Fruit fly (Drosophila melanogaster): ENCODE data around the gene Ada2b.

Gene Ada2b

dm6 chr3R:8212594-8212993 lies 27.7 kb downstream of the Ada2b start (continued):
- TF ChIP-seq Bdp1 (GFP tag; optimal IDR thresholded peaks at IDR 0.05) (peak; percentile 37), tap (tag; optimal IDR thresholded peaks at IDR 0.05) (no peak), CoRest (tag; optimal IDR thresholded peaks at IDR 0.05) (peak; percentile 70), BtbVII (GFP tag; optimal IDR thresholded peaks at IDR 0.05) (peak; percentile 2), Rx (GFP tag; IDR thresholded peaks at IDR 0.05) (peak; percentile 55), CG34376 (GFP tag; optimal IDR thresholded peaks at IDR 0.05) (no peak), tio (GFP tag; optimal IDR thresholded peaks at IDR 0.05) (peak; percentile 46), corto (GFP tag; optimal IDR thresholded peaks at IDR 0.05) (no peak), CG8089 (GFP tag; optimal IDR thresholded peaks at IDR 0.05) (peak; percentile 50), gem (tag; optimal IDR thresholded peaks at IDR 0.05) (peak; percentile 76), fd64A (GFP tag; optimal IDR thresholded peaks at IDR 0.05) (peak; percentile 48), bsh (GFP tag; optimal IDR thresholded peaks at IDR 0.05) (peak in 1 of 2 experiments; percentile 84), CG42726 (GFP tag; IDR thresholded peaks at IDR 0.05; ENCODE audit: partially characterized antibody) (no peak), CG10366 (GFP tag; IDR thresholded peaks at IDR 0.05) (peak; percentile 43; the same call in 1 of the 2 replicates), sens-2 (GFP tag; IDR thresholded peaks at IDR 0.05) (peak; percentile 67), Pdp1 (GFP tag; optimal IDR thresholded peaks at IDR 0.05) (peak; percentile 58 to 75), zen (tag; optimal IDR thresholded peaks at IDR 0.05) (peak; percentile 72), jigr1 (GFP tag; IDR thresholded peaks at IDR 0.05) (0 out of 3 replicates have a peak, but pooled peaks have one; percentile 33), Aef1 (GFP tag; IDR thresholded peaks at IDR 0.05) (no peak), chif (GFP tag; optimal IDR thresholded peaks at IDR 0.05) (peak; percentile 48 to 80), disco-r (GFP tag; optimal IDR thresholded peaks at IDR 0.05) (no peak), tgo (GFP tag; IDR thresholded peaks at IDR 0.05) (peak; percentile 52; the same call in 2 of the 3 replicates), D19B (GFP tag; optimal IDR thresholded peaks at IDR 0.05) (no peak), p53 (GFP tag; optimal IDR thresholded peaks at IDR 0.05) (peak; percentile 3), B-H1 (GFP tag; IDR thresholded peaks at IDR 0.05) (no peak), CG7928 (GFP tag; optimal IDR thresholded peaks at IDR 0.05) (no peak), Atf3 (GFP tag; optimal IDR thresholded peaks at IDR 0.05) (peak; percentile 66), CG10543 (GFP tag; optimal IDR thresholded peaks at IDR 0.05) (no peak), danr (GFP tag; IDR thresholded peaks at IDR 0.05) (0 out of 2 replicates have a peak, but pooled peaks have one; percentile 15), CG12659 (GFP tag; optimal IDR thresholded peaks at IDR 0.05) (peak; percentile 19), Sox100B (GFP tag; optimal IDR thresholded peaks at IDR 0.05) (peak; percentile 14), CG7357 (GFP tag; IDR thresholded peaks at IDR 0.05) (peak; percentile 53; the same call in 1 of the 3 replicates), CG7786 (GFP tag; optimal IDR thresholded peaks at IDR 0.05) (peak; percentile 51), CG1233 (GFP tag; optimal IDR thresholded peaks at IDR 0.05) (peak; percentile 30), CG11398 (GFP tag; optimal IDR thresholded peaks at IDR 0.05) (peak; percentile 56), grau (tag; optimal IDR thresholded peaks at IDR 0.05) (peak; percentile 33), Blimp-1 (GFP tag; optimal IDR thresholded peaks at IDR 0.05) (peak; percentile 67), bowl (GFP tag; IDR thresholded peaks at IDR 0.05) (no peak), Sry-β (GFP tag; optimal IDR thresholded peaks at IDR 0.05) (peak; percentile 8), CG6254 (GFP tag; optimal IDR thresholded peaks at IDR 0.05) (peak; percentile 59), CG9437 (GFP tag; optimal IDR thresholded peaks at IDR 0.05) (peak; percentile 30), Taf1 (GFP tag; IDR thresholded peaks at IDR 0.05) (no peak), CG15601 (tag; optimal IDR thresholded peaks at IDR 0.05) (peak; percentile 66), CG4617 (GFP tag; optimal IDR thresholded peaks at IDR 0.05; ENCODE audit: borderline replicate concordance) (peak; percentile 8), CG3726 (GFP tag; IDR thresholded peaks at IDR 0.05) (no peak), chinmo (GFP tag; IDR thresholded peaks at IDR 0.05; ENCODE audit: partially characterized antibody) (no peak), stc (GFP tag; IDR thresholded peaks at IDR 0.05) (no peak), CG2202 (tag; optimal IDR thresholded peaks at IDR 0.05) (peak; percentile 31), gcm2 (GFP tag; optimal IDR thresholded peaks at IDR 0.05) (no peak), kni (GFP tag; optimal IDR thresholded peaks at IDR 0.05) (peak; percentile 35)

Data from whole organism, embryonic.